Fruit fly (Drosophila melanogaster) whole organism, embryonic: Measurements from ENCODE around the gene CG7914.
A peak's percentile ranks its signal among the peaks of the same experiment; 100 is the strongest.

Source experiments
- Bteb2 ChIP-seq: fragments of 200-800 bp; sonication (Bioruptor generic); optimal IDR thresholded peaks from 2 replicates; lab custom pipeline; 2016; ENCODE audit warnings: missing biosample characterization, missing genetic modification characterization
- CG10543 ChIP-seq: fragments of 200-800 bp; sonication (Bioruptor generic); optimal IDR thresholded peaks from 3 replicates; lab custom pipeline; 2017; ENCODE audit warnings: missing biosample characterization, mild to moderate bottlenecking, missing genetic modification characterization, moderate library complexity
- CG10979 ChIP-seq: fragments of 200-800 bp; sonication (Bioruptor generic); optimal IDR thresholded peaks from 2 replicates; lab custom pipeline; 2018; ENCODE audit warnings: missing biosample characterization, mild to moderate bottlenecking, missing genetic modification characterization, moderate library complexity
- CG11695 ChIP-seq: fragments of 200-800 bp; sonication (Bioruptor generic); IDR thresholded peaks from 3 replicates; pipeline ENCODE4 v1.3.6; 2022; ENCODE audit warnings: missing biosample characterization, missing genetic modification characterization
- CG12155 ChIP-seq: fragments of 200-800 bp; sonication (Bioruptor generic); optimal IDR thresholded peaks from 3 replicates; lab custom pipeline; 2016; ENCODE audit warnings: missing biosample characterization, missing genetic modification characterization
- CG13287 ChIP-seq: fragments of 200-800 bp; sonication (Bioruptor generic); IDR thresholded peaks from 2 replicates; pipeline ENCODE4 v1.3.6; 2022; ENCODE audit warnings: missing biosample characterization, missing genetic modification characterization; ENCODE audit not compliant: partially characterized antibody
- CG14441 ChIP-seq: fragments of 200-800 bp; sonication (Bioruptor generic); IDR thresholded peaks from 2 replicates; pipeline ENCODE4 v1.3.6; 2022; ENCODE audit warnings: missing biosample characterization, missing genetic modification characterization
- CG15073 ChIP-seq: fragments of 200-800 bp; sonication (Bioruptor generic); optimal IDR thresholded peaks from 2 replicates; lab custom pipeline; 2016; ENCODE audit warnings: missing biosample characterization, missing genetic modification characterization
- CG2875 ChIP-seq: fragments of 200-800 bp; sonication (Bioruptor generic); optimal IDR thresholded peaks from 2 replicates; lab custom pipeline; 2017; ENCODE audit warnings: missing biosample characterization, mild to moderate bottlenecking, missing genetic modification characterization, missing genetic modification reagents
- CG30020 ChIP-seq: fragments of 200-800 bp; optimal IDR thresholded peaks from 2 replicates; lab custom pipeline; 2019; ENCODE audit warnings: missing biosample characterization, mild to moderate bottlenecking, missing genetic modification characterization, moderate library complexity
- CG32532 ChIP-seq: fragments of 200-800 bp; sonication (Bioruptor generic); IDR thresholded peaks from 2 replicates; pipeline ENCODE4 v1.3.6; 2022; ENCODE audit warnings: missing biosample characterization, missing genetic modification characterization
- CG33557 ChIP-seq: fragments of 200-800 bp; sonication (Bioruptor generic); optimal IDR thresholded peaks from 2 replicates; lab custom pipeline; 2019; ENCODE audit warnings: missing biosample characterization, mild to moderate bottlenecking, missing genetic modification characterization, moderate library complexity
- CG3847 ChIP-seq: fragments of 200-800 bp; sonication (Bioruptor generic); IDR thresholded peaks from 2 replicates; pipeline ENCODE4 v1.3.6; 2022; ENCODE audit warnings: missing biosample characterization, missing genetic modification characterization
- CG4820 ChIP-seq: fragments of 200-800 bp; sonication (Bioruptor generic); optimal IDR thresholded peaks from 3 replicates; lab custom pipeline; 2016; ENCODE audit warnings: missing biosample characterization, missing genetic modification characterization
- CG5180 ChIP-seq: fragments of 200-800 bp; sonication (Bioruptor generic); optimal IDR thresholded peaks from 3 replicates; lab custom pipeline; 2017; ENCODE audit warnings: missing biosample characterization, missing genetic modification characterization, mild to moderate bottlenecking, moderate library complexity, missing genetic modification reagents
- CG9797 ChIP-seq: fragments of 200-800 bp; sonication (Bioruptor generic); optimal IDR thresholded peaks from 3 replicates; lab custom pipeline; 2018; ENCODE audit warnings: missing biosample characterization, mild to moderate bottlenecking, missing genetic modification characterization
- CG9932 ChIP-seq: fragments of 200-800 bp; sonication (Bioruptor generic); IDR thresholded peaks from 2 replicates; pipeline ENCODE4 v1.3.6; 2022; ENCODE audit warnings: missing biosample characterization, missing genetic modification characterization
- Dek ChIP-seq: fragments of 200-800 bp; sonication (Bioruptor generic); optimal IDR thresholded peaks from 3 replicates; lab custom pipeline; 2019; ENCODE audit warnings: missing biosample characterization, mild to moderate bottlenecking, missing genetic modification characterization, moderate library complexity
- Ets65A ChIP-seq: fragments of 200-800 bp; sonication (Bioruptor generic); peaks from one replicate; lab custom pipeline; 2016; ENCODE audit warnings: missing biosample characterization, missing genetic modification characterization
- Fer3 ChIP-seq: fragments of 200-800 bp; sonication (Bioruptor generic); optimal IDR thresholded peaks from 2 replicates; lab custom pipeline; 2018; ENCODE audit warnings: missing biosample characterization, mild to moderate bottlenecking, missing genetic modification characterization, moderate library complexity
- HHEX ChIP-seq: fragments of 200-800 bp; sonication (Bioruptor generic); optimal IDR thresholded peaks from 3 replicates; lab custom pipeline; 2017; ENCODE audit warnings: missing biosample characterization, mild to moderate bottlenecking, missing genetic modification characterization, missing genetic modification reagents
- Hr3 ChIP-seq: fragments of 200-800 bp; sonication (Bioruptor generic); optimal IDR thresholded peaks from 3 replicates; lab custom pipeline; 2016; ENCODE audit warnings: missing biosample characterization, missing genetic modification characterization
- Hsf ChIP-seq: fragments of 200-800 bp; sonication (Bioruptor generic); optimal IDR thresholded peaks from 3 replicates; lab custom pipeline; 2016; ENCODE audit warnings: missing biosample characterization, missing genetic modification characterization
- Lhr ChIP-seq: fragments of 200-800 bp; sonication (Bioruptor generic); optimal IDR thresholded peaks from 3 replicates; lab custom pipeline; 2017; ENCODE audit warnings: mild to moderate bottlenecking, missing biosample characterization, missing genetic modification reagents, missing genetic modification characterization
- Mad ChIP-seq: fragments of 200-800 bp; sonication (Bioruptor generic); optimal IDR thresholded peaks from 2 replicates; lab custom pipeline; 2016; ENCODE audit warnings: missing biosample characterization, missing genetic modification characterization
- Meics ChIP-seq: fragments of 200-800 bp; sonication (Bioruptor generic); optimal IDR thresholded peaks from 2 replicates; lab custom pipeline; 2017; ENCODE audit warnings: missing biosample characterization, mild to moderate bottlenecking, missing genetic modification characterization
- NC2α ChIP-seq: fragments of 200-800 bp; sonication (Bioruptor generic); optimal IDR thresholded peaks from 2 replicates; lab custom pipeline; 2016; ENCODE audit warnings: missing biosample characterization, missing genetic modification characterization
- Nf-YB ChIP-seq: fragments of 200-800 bp; sonication (Bioruptor generic); optimal IDR thresholded peaks from 3 replicates; lab custom pipeline; 2019; ENCODE audit warnings: missing biosample characterization, mild to moderate bottlenecking, missing genetic modification characterization, moderate library complexity
- Ravus ChIP-seq: fragments of 200-800 bp; sonication (Bioruptor generic); IDR thresholded peaks from 2 replicates; pipeline ENCODE4 v1.3.6; 2022; ENCODE audit warnings: missing biosample characterization, missing genetic modification characterization
- Sin3A ChIP-seq: fragments of >200 bp; optimal IDR thresholded peaks from 2 replicates; lab custom pipeline; 2018
- Spps ChIP-seq: fragments of 200-800 bp; sonication (Bioruptor generic); optimal IDR thresholded peaks from 2 replicates; lab custom pipeline; 2018; ENCODE audit warnings: missing biosample characterization, mild to moderate bottlenecking, missing genetic modification characterization
- Vsx1 ChIP-seq: fragments of 200-800 bp; sonication (Bioruptor generic); optimal IDR thresholded peaks from 2 replicates; lab custom pipeline; 2017; ENCODE audit warnings: missing biosample characterization, mild to moderate bottlenecking, missing genetic modification characterization, missing genetic modification reagents
- bowl ChIP-seq: fragments of 200-800 bp; sonication (Bioruptor generic); IDR thresholded peaks from 2 replicates; pipeline ENCODE4 v1.3.6; 2022; ENCODE audit warnings: missing biosample characterization, missing genetic modification characterization
- chm ChIP-seq: fragments of 200-800 bp; sonication (Bioruptor generic); IDR thresholded peaks from 2 replicates; pipeline ENCODE4 v1.3.6; 2022; ENCODE audit warnings: missing biosample characterization, missing genetic modification characterization
- da ChIP-seq: fragments of 200-800 bp; sonication (Bioruptor generic); optimal IDR thresholded peaks from 2 replicates; lab custom pipeline; 2016; ENCODE audit warnings: missing biosample characterization, missing genetic modification characterization
- dpn ChIP-seq, 2 experiments: fragments of 200-800 bp; sonication (Bioruptor generic); optimal IDR thresholded peaks; 3 replicates each; lab custom pipeline; 2016; ENCODE audit warnings: missing biosample characterization in 2 of 2, missing genetic modification characterization in 2 of 2
- ftz-f1 ChIP-seq: fragments of 200-800 bp; sonication (Bioruptor generic); optimal IDR thresholded peaks from 2 replicates; lab custom pipeline; 2016; ENCODE audit warnings: missing biosample characterization, missing genetic modification characterization
- gcm ChIP-seq: fragments of 200-800 bp; sonication (Bioruptor generic); optimal IDR thresholded peaks from 2 replicates; lab custom pipeline; 2019; ENCODE audit warnings: missing biosample characterization, mild to moderate bottlenecking, missing genetic modification characterization, moderate library complexity
- gem ChIP-seq: fragments of 200-800 bp; sonication (Bioruptor generic); optimal IDR thresholded peaks from 2 replicates; lab custom pipeline; 2019; ENCODE audit warnings: missing biosample characterization, mild to moderate bottlenecking, missing genetic modification characterization, moderate library complexity
- gt ChIP-seq: fragments of 200-800 bp; sonication (Bioruptor generic); IDR thresholded peaks from 2 replicates; pipeline ENCODE4 v1.3.6; 2022; ENCODE audit warnings: missing biosample characterization, missing genetic modification characterization
- nau ChIP-seq: fragments of 200-800 bp; sonication (Bioruptor generic); optimal IDR thresholded peaks from 3 replicates; lab custom pipeline; 2017; ENCODE audit warnings: missing biosample characterization, mild to moderate bottlenecking, missing genetic modification characterization, missing genetic modification reagents
- pho ChIP-seq: fragments of 200-800 bp; sonication (Bioruptor generic); optimal IDR thresholded peaks from 2 replicates; lab custom pipeline; 2016; ENCODE audit warnings: missing biosample characterization, missing genetic modification characterization
- phol ChIP-seq: fragments of 200-800 bp; sonication (Bioruptor generic); optimal IDR thresholded peaks from 3 replicates; lab custom pipeline; 2018; ENCODE audit warnings: missing biosample characterization, mild to moderate bottlenecking, missing genetic modification characterization, moderate library complexity
- pzg ChIP-seq: fragments of 200-800 bp; sonication (Bioruptor generic); optimal IDR thresholded peaks from 3 replicates; lab custom pipeline; 2018; ENCODE audit warnings: missing biosample characterization, mild to moderate bottlenecking, missing genetic modification characterization, moderate library complexity
- sc ChIP-seq, 3 experiments: fragments of >200 bp in 2 of 3; fragments of 200-800 bp in 1 of 3; sonication (Bioruptor generic) in 1 of 3; optimal IDR thresholded peaks; 2 replicates in 2 of 3; 3 replicates in 1 of 3; lab custom pipeline; 2017; ENCODE audit warnings: mild to moderate bottlenecking in 1 of 3, missing biosample characterization in 1 of 3, missing genetic modification characterization in 1 of 3, missing genetic modification reagents in 1 of 3
- sens ChIP-seq: fragments of 200-800 bp; sonication (Bioruptor generic); peaks from one replicate; lab custom pipeline; 2016; ENCODE audit warnings: missing biosample characterization, missing genetic modification characterization
- tap ChIP-seq: fragments of 200-800 bp; optimal IDR thresholded peaks from 3 replicates; lab custom pipeline; 2019; ENCODE audit warnings: missing biosample characterization, mild to moderate bottlenecking, missing genetic modification characterization, moderate library complexity
- tio ChIP-seq: fragments of 200-800 bp; sonication (Bioruptor generic); optimal IDR thresholded peaks from 2 replicates; lab custom pipeline; 2017; ENCODE audit warnings: missing biosample characterization, missing genetic modification characterization, inconsistent platforms
- zfh2 ChIP-seq: fragments of 200-800 bp; sonication (Bioruptor generic); optimal IDR thresholded peaks from 2 replicates; lab custom pipeline; 2016; ENCODE audit warnings: missing biosample characterization, missing genetic modification characterization

Gene CG7914

DNA sequence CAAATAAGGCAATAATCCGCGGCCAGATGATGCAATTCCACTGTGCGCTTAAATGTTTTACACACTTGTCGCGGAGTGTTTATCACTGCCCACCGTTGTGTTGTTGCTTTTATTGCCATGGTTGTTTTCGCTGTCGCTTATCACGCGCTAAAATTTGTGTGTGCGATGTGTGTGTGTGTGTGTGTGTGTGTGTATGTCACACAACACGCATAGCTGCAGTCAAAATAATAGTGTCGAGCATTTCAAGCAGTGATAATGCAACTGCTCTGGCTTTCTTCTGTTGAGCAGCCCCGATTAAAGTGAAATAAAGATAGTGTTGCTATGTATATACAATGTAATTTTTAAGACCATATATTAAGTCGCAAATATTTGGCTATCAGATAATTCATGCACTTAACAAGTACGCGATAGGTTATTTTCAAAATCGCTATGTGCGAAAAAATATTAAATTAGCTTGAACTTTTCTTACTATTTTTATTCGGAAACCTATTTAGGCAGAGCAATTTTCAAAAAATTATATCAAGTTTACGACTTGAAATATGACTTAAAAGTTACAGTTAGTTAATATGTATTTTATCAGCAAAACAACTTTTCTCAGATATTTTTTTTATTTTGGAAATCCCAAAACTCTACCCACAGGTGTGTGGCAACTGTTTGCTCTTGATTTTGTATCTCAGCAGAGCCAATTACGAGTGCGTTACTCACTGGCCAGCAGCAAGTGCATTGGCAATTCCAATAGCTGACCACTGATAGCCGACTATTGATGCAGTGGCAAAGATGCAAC, 26.9 kb downstream of the CG7914 start (continued):
- TF ChIP-seq tap (tag; lab: Kevin White, UChicago) (no peak), CG9797 (GFP tag; lab: Kevin White, UChicago) (no peak), Ravus (GFP tag; lab: Robert Waterston, UW) (no peak), da (GFP tag; lab: Kevin White, UChicago) (no peak), gem (tag; lab: Kevin White, UChicago) (peak; percentile 54), CG33557 (no peak), phol (peak; percentile 39), Vsx1 (GFP tag; lab: Kevin White, UChicago) (no peak), sens (GFP tag; lab: Kevin White, UChicago) (peak; percentile 90), NC2α (GFP tag; lab: Kevin White, UChicago) (no peak), CG10543 (peak; percentile 43), CG4820 (GFP tag; lab: Kevin White, UChicago) (peak; percentile 30), Dek (peak; percentile 50), Hsf (peak; percentile 16), pho (GFP tag; lab: Kevin White, UChicago) (peak; percentile 36), Bteb2 (peak; percentile 14), CG13287 (no peak), CG5180 (peak; percentile 54), bowl (GFP tag; lab: Robert Waterston, UW) (no peak), Hr3 (GFP tag; lab: Kevin White, UChicago) (no peak), gcm (GFP tag; lab: Kevin White, UChicago) (no peak), Ets65A (GFP tag; lab: Kevin White, UChicago) (peak; percentile 20), Meics (peak; percentile 66), chm (GFP tag; lab: Robert Waterston, UW) (no peak), CG15073 (GFP tag; lab: Kevin White, UChicago) (no peak), Lhr (no peak), Fer3 (tag; lab: Kevin White, UChicago) (peak; percentile 10), HHEX (peak; percentile 37), CG32532 (GFP tag; lab: Robert Waterston, UW) (0 out of 2 replicates have a peak, but pooled peaks have one; percentile 20), Mad (GFP tag; lab: Kevin White, UChicago) (no peak), CG3847 (GFP tag; lab: Robert Waterston, UW) (no peak), CG10979 (tag; lab: Kevin White, UChicago) (peak; percentile 4), ftz-f1 (GFP tag; lab: Kevin White, UChicago) (no peak), CG14441 (GFP tag; lab: Robert Waterston, UW) (0 out of 2 replicates have a peak, but pooled peaks have one; percentile 43), pzg (GFP tag; lab: Kevin White, UChicago) (no peak), CG9932 (peak; percentile 35), CG30020 (tag; lab: Kevin White, UChicago) (no peak), CG12155 (no peak), Sin3A (lab: Kevin White, UChicago) (no peak), CG2875 (GFP tag; lab: Kevin White, UChicago) (no peak), Nf-YB (GFP tag; lab: Kevin White, UChicago) (no peak), CG11695 (GFP tag; lab: Robert Waterston, UW) (peak; percentile 57; the same call in 1 of the 3 replicates), dpn (GFP tag; optimal IDR thresholded peaks at IDR 0.05; lab: Kevin White, UChicago) (peak; percentile 41 to 61), Spps (tag; lab: Kevin White, UChicago) (no peak), gt (GFP tag; lab: Robert Waterston, UW) (no peak), sc (optimal IDR thresholded peaks at IDR 0.05; lab: Kevin White, UChicago) (no peak), sc (GFP tag; optimal IDR thresholded peaks at IDR 0.05; lab: Kevin White, UChicago) (no peak), tio (peak; percentile 21), nau (GFP tag; lab: Kevin White, UChicago) (no peak), zfh2 (GFP tag; lab: Kevin White, UChicago) (no peak)
